Worm (Caenorhabditis elegans) whole organism, midembryonic: ENCODE data around the gene pals-19.

Experiments
- T22C8.4 ChIP-seq: fragments of 200-800 bp; sonication (Bioruptor generic); IDR thresholded peaks from 2 replicates; pipeline ENCODE4 v1.3.6; 2022; ENCODE audit warnings: missing genetic modification characterization, missing compliant biosample characterization
- cog-1 ChIP-seq: sonication (generic microtip); optimal IDR thresholded peaks from 2 replicates; lab custom pipeline; 2016; ENCODE audit warnings: missing genetic modification characterization, missing compliant biosample characterization
- flt-1 ChIP-seq: fragments of 200-800 bp; sonication (Bioruptor generic); IDR thresholded peaks from 2 replicates; pipeline ENCODE4 v1.3.6; 2022; ENCODE audit warnings: missing genetic modification characterization, missing compliant biosample characterization
- klf-2 ChIP-seq: fragments of 200-800 bp; sonication (Bioruptor generic); conservative IDR thresholded peaks from 2 replicates; pipeline ENCODE4 v1.3.6; 2022; ENCODE audit warnings: missing genetic modification reagents, missing genetic modification characterization, missing compliant biosample characterization
- med-1 ChIP-seq: sonication (generic microtip); optimal IDR thresholded peaks from 2 replicates; lab custom pipeline; 2017; ENCODE audit warnings: missing genetic modification characterization, mild to moderate bottlenecking, missing compliant biosample characterization, antibody characterized with exemption, missing genetic modification reagents; ENCODE audit not compliant: insufficient read depth
- ref-1 ChIP-seq: fragments of 200-800 bp; sonication (Bioruptor generic); conservative IDR thresholded peaks from 2 replicates; pipeline ENCODE4 v1.3.6; 2022; ENCODE audit warnings: missing genetic modification reagents, missing genetic modification characterization, missing compliant biosample characterization
- tab-1 ChIP-seq: fragments of 200-800 bp; sonication (Bioruptor generic); IDR thresholded peaks from 2 replicates; pipeline ENCODE4 v1.3.6; 2022; ENCODE audit warnings: missing genetic modification characterization, missing compliant biosample characterization
- ztf-23 ChIP-seq: fragments of 200-800 bp; sonication (Bioruptor generic); IDR thresholded peaks from 2 replicates; pipeline ENCODE4 v1.3.6; 2022; ENCODE audit warnings: missing genetic modification reagents, missing genetic modification characterization, missing compliant biosample characterization
- ztf-29 ChIP-seq: fragments of 200-800 bp; sonication (Bioruptor generic); IDR thresholded peaks from 2 replicates; pipeline ENCODE4 v1.3.6; 2022; ENCODE audit warnings: missing genetic modification reagents, missing genetic modification characterization, missing compliant biosample characterization

Gene pals-19

ce11 chrIII:1419146-1419636 lies 17.5 kb downstream of the pals-19 start, which contains the start of gene Y82E9BR.3:
TSS of gene Y82E9BR.3 (plus strand) at chrIII:1419196.
- TF ChIP-seq tab-1, result no peak
- TF ChIP-seq T22C8.4 (GFP tag; lab: Robert Waterston, UW), result no peak
- no peak for TF ChIP-seq flt-1 (GFP tag; lab: Robert Waterston, UW)
- TF ChIP-seq klf-2 (GFP tag; lab: Robert Waterston, UW), result no peak
- TF ChIP-seq ztf-23 (GFP tag; lab: Robert Waterston, UW), result no peak
- TF ChIP-seq ref-1 (GFP tag; lab: Robert Waterston, UW), result no peak
- no peak for TF ChIP-seq ztf-29 (GFP tag; lab: Robert Waterston, UW)
- TF ChIP-seq cog-1 (tag; lab: Kevin White, UChicago), result no peak
- no peak for TF ChIP-seq med-1 (GFP tag; lab: Kevin White, UChicago)

- TF ChIP-seq ztf-29 (GFP tag; lab: Robert Waterston, UW) (no peak), flt-1 (GFP tag; lab: Robert Waterston, UW) (0 out of 2 replicates have a peak, but pooled peaks have one; percentile 73), tab-1 (no peak), med-1 (GFP tag; lab: Kevin White, UChicago) (no peak)
Measured at ce11 chrIII:1419700-1420356, 18.1 kb downstream of the pals-19 start.

- peak; percentile 57 for TF ChIP-seq T22C8.4 (GFP tag; lab: Robert Waterston, UW)
Measured at ce11 chrIII:1420357-1420814, 18.6 kb downstream of the pals-19 start.

- no peak for TF ChIP-seq ztf-23 (GFP tag; lab: Robert Waterston, UW)
- no peak for TF ChIP-seq med-1 (GFP tag; lab: Kevin White, UChicago)
- TF ChIP-seq ztf-29 (GFP tag; lab: Robert Waterston, UW), result no peak
- TF ChIP-seq T22C8.4 (GFP tag; lab: Robert Waterston, UW), result no peak
- TF ChIP-seq flt-1 (GFP tag; lab: Robert Waterston, UW), result no peak
- TF ChIP-seq ref-1 (GFP tag; lab: Robert Waterston, UW), result no peak
- no peak for TF ChIP-seq klf-2 (GFP tag; lab: Robert Waterston, UW)
- no peak for TF ChIP-seq cog-1 (tag; lab: Kevin White, UChicago)
- TF ChIP-seq tab-1, result no peak
Measured at ce11 chrIII:1421436-1421835, 19.7 kb downstream of the pals-19 start.

ce11 chrIII:1424305-1424704 lies 22.6 kb downstream of the pals-19 start:
- peak; percentile 80 for TF ChIP-seq klf-2 (GFP tag; lab: Robert Waterston, UW)
- peak; percentile 90 for TF ChIP-seq ztf-23 (GFP tag; lab: Robert Waterston, UW)
- TF ChIP-seq med-1 (GFP tag; lab: Kevin White, UChicago), result no peak
- TF ChIP-seq cog-1 (tag; lab: Kevin White, UChicago), result peak; percentile 73
- TF ChIP-seq ztf-29 (GFP tag; lab: Robert Waterston, UW), result peak; percentile 64
- peak; percentile 87 for TF ChIP-seq tab-1
- TF ChIP-seq flt-1 (GFP tag; lab: Robert Waterston, UW), result peak; percentile 77
- TF ChIP-seq ref-1 (GFP tag; lab: Robert Waterston, UW), result peak; percentile 70
- TF ChIP-seq T22C8.4 (GFP tag; lab: Robert Waterston, UW), result peak; percentile 72

ce11 chrIII:1427126-1427525 lies 25.4 kb downstream of the pals-19 start, which contains the start of gene lelo-2:
TSS of gene lelo-2 (minus strand) at chrIII:1427226.
- TF ChIP-seq cog-1 (tag; lab: Kevin White, UChicago) (no peak), ztf-23 (GFP tag; lab: Robert Waterston, UW) (no peak), klf-2 (GFP tag; lab: Robert Waterston, UW) (no peak), flt-1 (GFP tag; lab: Robert Waterston, UW) (no peak), T22C8.4 (GFP tag; lab: Robert Waterston, UW) (no peak), ztf-29 (GFP tag; lab: Robert Waterston, UW) (no peak), tab-1 (no peak), med-1 (GFP tag; lab: Kevin White, UChicago) (no peak), ref-1 (GFP tag; lab: Robert Waterston, UW) (no peak)

- no peak for TF ChIP-seq ztf-23 (GFP tag; lab: Robert Waterston, UW)
Measured at ce11 chrIII:1428448-1428847, 26.7 kb downstream of the pals-19 start.

ce11 chrIII:1429275-1429674 lies 27.5 kb downstream of the pals-19 start:
- TF ChIP-seq klf-2 (GFP tag; lab: Robert Waterston, UW) (no peak), T22C8.4 (GFP tag; lab: Robert Waterston, UW) (peak; percentile 65)

- TF ChIP-seq flt-1 (GFP tag; lab: Robert Waterston, UW) (no peak), cog-1 (tag; lab: Kevin White, UChicago) (no peak), klf-2 (GFP tag; lab: Robert Waterston, UW) (no peak), ztf-23 (GFP tag; lab: Robert Waterston, UW) (no peak), T22C8.4 (GFP tag; lab: Robert Waterston, UW) (no peak), med-1 (GFP tag; lab: Kevin White, UChicago) (no peak), ref-1 (GFP tag; lab: Robert Waterston, UW) (no peak), tab-1 (no peak), ztf-29 (GFP tag; lab: Robert Waterston, UW) (no peak)
Measured at ce11 chrIII:1429920-1430437, 28.2 kb downstream of the pals-19 start.
